Worm (Caenorhabditis elegans): ENCODE results near the gene F46B3.14.

ce11 chrV:20633619-20634018, 2.5 kb upstream of the F46B3.14 start, which contains the start of gene F46B3.15:
- TF ChIP-seq hmbx-1 (tag; optimal IDR thresholded peaks at IDR 0.05) (no peak), tbx-37 (GFP tag; conservative IDR thresholded peaks at IDR 0.05) (no peak), ceh-13 (GFP tag; optimal IDR thresholded peaks at IDR 0.05) (no peak), ama-1 (optimal IDR thresholded peaks at IDR 0.05) (no peak), hmg-4 (GFP tag; optimal IDR thresholded peaks at IDR 0.05) (no peak), F13C5.2 (tag; optimal IDR thresholded peaks at IDR 0.05) (no peak), aly-1 (tag; optimal IDR thresholded peaks at IDR 0.05) (no peak)
